Worm (Caenorhabditis elegans): ENCODE measurements around the gene C48B4.7.

The C48B4.7 gene

DNA sequence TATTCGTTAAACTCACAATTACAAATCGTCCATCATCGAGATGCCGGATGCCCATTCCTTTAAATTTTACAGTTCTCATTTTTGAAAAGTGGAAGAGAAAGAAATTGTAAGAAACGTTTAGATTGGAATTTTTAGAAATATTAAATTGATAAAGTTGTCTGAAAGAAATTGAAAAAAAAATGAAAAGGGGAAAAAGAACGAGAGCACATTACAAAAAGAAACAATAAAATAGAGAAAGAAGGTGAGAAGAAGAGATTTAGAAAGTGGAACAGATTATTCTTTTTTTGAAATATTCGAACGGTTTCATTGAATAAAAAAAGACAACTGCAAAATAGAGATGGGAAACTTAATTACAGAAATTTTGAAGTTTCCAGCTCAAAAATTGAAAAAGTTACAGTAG is 1.9 kb upstream of the C48B4.7 start, which contains the start of gene C48B4.8:
Gene C48B4.8 (minus strand): TSS at position 101 of the 400 bp plus-strand sequence.
- TF ChIP-seq pha-4 (GFP tag; IDR thresholded peaks at IDR 0.05) = no peak
- no peak for TF ChIP-seq pha-4 (tag; optimal IDR thresholded peaks at IDR 0.05)
- no peak for TF ChIP-seq hlh-30 (tag; optimal IDR thresholded peaks at IDR 0.05; ENCODE audit: insufficient read depth)
- TF ChIP-seq T26A8.4 (GFP tag; IDR thresholded peaks at IDR 0.05) = no peak
- no peak for TF ChIP-seq F10B5.3 (tag; optimal IDR thresholded peaks at IDR 0.05)
- no peak for TF ChIP-seq rbr-2 (tag; optimal IDR thresholded peaks at IDR 0.05)
- no peak for TF ChIP-seq egl-27 (tag; optimal IDR thresholded peaks at IDR 0.05)
- no peak for TF ChIP-seq Y48G9A.11 (GFP tag; IDR thresholded peaks at IDR 0.05)
- TF ChIP-seq D1046.2 (GFP tag; IDR thresholded peaks at IDR 0.05) = no peak
- no peak for TF ChIP-seq unc-130 (GFP tag; optimal IDR thresholded peaks at IDR 0.05)
- TF ChIP-seq cey-2 (tag; optimal IDR thresholded peaks at IDR 0.05; ENCODE audit: borderline replicate concordance, insufficient read depth) = no peak
- TF ChIP-seq nhr-76 (tag; optimal IDR thresholded peaks at IDR 0.05) = no peak
- TF ChIP-seq lin-38 (GFP tag; IDR thresholded peaks at IDR 0.05) = no peak
- TF ChIP-seq snpc-1.2 (GFP tag; IDR thresholded peaks at IDR 0.05) = no peak
- TF ChIP-seq tra-1 (GFP tag; IDR thresholded peaks at IDR 0.05) = no peak
- TF ChIP-seq skn-1 (tag; optimal IDR thresholded peaks at IDR 0.05) = no peak
- TF ChIP-seq mxl-3 (GFP tag; optimal IDR thresholded peaks at IDR 0.05) = no peak
- no peak for TF ChIP-seq ceh-82 (tag; optimal IDR thresholded peaks at IDR 0.05)

ce11 chrIII:9558463-9558862 is 768 bp downstream of the C48B4.7 start, which contains the start of gene C48B4.6:
Gene C48B4.6 (minus strand): TSS chrIII:9558563.
- TF ChIP-seq madf-9 (GFP tag; conservative IDR thresholded peaks at IDR 0.05) (no peak), zfp-2 (tag; optimal IDR thresholded peaks at IDR 0.05) (no peak), nhr-237 (tag; optimal IDR thresholded peaks at IDR 0.05) (no peak), ama-1 (optimal IDR thresholded peaks at IDR 0.05) (no peak), unc-39 (tag; optimal IDR thresholded peaks at IDR 0.05) (no peak), ceh-82 (tag; optimal IDR thresholded peaks at IDR 0.05) (no peak), mdl-1 (tag; optimal IDR thresholded peaks at IDR 0.05) (no peak), ceh-28 (tag; optimal IDR thresholded peaks at IDR 0.05) (no peak), Y48G9A.11 (GFP tag; IDR thresholded peaks at IDR 0.05) (no peak), php-3 (GFP tag; IDR thresholded peaks at IDR 0.05) (no peak)

DNA sequence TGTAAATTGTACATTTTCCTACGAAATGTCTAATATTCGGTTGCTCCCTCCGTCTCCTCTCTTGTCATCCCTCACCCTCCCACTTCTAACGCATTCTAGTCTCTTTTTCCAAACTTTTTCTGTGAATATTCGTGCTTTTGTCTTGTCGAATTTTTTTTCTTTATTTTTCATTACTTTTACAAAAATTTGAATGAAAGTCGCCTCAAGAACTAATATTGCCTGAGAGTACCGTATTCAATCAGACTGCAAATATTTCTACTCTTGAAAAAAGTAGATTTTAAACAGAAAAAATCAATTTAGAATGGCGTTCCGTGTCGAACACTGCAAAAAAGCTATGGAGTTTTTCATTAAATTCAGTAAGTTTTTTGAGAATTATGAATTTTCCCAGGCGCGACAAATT is 2.9 kb downstream of the C48B4.7 start, which contains the start of gene ZK1098.11:
Gene ZK1098.11 (plus strand): TSS at position 301 of the 400 bp plus-strand sequence.
- TF ChIP-seq skn-1 (tag; optimal IDR thresholded peaks at IDR 0.05) (no peak), ceh-62 (tag; optimal IDR thresholded peaks at IDR 0.05) (no peak), hmg-1.1 (GFP tag; IDR thresholded peaks at IDR 0.05) (no peak)

DNA sequence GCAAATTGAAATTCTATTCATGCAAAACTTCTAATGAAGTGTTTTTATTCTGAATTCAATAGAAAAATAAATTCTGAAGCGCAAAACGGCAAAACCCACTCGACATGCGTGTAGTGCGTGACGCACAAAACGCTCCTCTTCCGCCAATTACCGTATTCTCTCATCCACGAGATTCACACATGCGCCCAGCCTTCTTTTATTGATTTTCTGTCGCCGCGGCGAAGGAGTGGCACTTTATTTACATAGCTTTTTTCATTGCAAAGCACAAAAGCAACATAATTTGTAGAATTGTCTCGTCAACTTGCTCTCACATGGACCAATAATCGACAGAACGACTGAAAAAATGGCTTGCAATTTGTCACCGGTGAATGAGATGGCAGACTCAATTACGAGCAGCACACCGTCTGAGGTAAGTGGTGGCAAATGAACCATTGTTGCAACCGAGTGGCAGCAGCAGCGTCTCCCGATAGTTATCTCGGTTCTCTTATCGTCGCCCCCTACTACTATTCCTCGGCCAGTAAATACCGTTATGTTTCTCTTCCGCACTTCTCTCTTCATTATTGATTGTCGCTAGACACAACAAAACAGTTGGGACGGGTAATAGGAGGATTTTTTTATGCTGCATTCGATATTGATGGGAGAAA is 13.1 kb downstream of the C48B4.7 start, which contains the start of gene unc-16:
Gene unc-16 (plus strand): TSS at position 243 of the 644 bp plus-strand sequence.
- TF ChIP-seq daf-8 (GFP tag; IDR thresholded peaks at IDR 0.05) = no peak
- peak; percentile 36; the same call in 1 of the 2 replicates for TF ChIP-seq ceh-44 (GFP tag; IDR thresholded peaks at IDR 0.05)
- peak; percentile 87 for TF ChIP-seq spr-1 (tag; optimal IDR thresholded peaks at IDR 0.05)
- TF ChIP-seq lin-29 (GFP tag; IDR thresholded peaks at IDR 0.05) = 0 out of 2 replicates have a peak, but pooled peaks have one; percentile 19
- no peak for TF ChIP-seq ztf-11 (tag; optimal IDR thresholded peaks at IDR 0.05)
- no peak for TF ChIP-seq F26F4.8 (GFP tag; conservative IDR thresholded peaks at IDR 0.05)
- TF ChIP-seq attf-4 (tag; optimal IDR thresholded peaks at IDR 0.05) = no peak
- TF ChIP-seq nhr-76 (tag; optimal IDR thresholded peaks at IDR 0.05) = no peak
- no peak for TF ChIP-seq zip-11 (GFP tag; IDR thresholded peaks at IDR 0.05)
- TF ChIP-seq skn-1 (tag; optimal IDR thresholded peaks at IDR 0.05) = no peak
- TF ChIP-seq nhr-6 (tag; optimal IDR thresholded peaks at IDR 0.05) = peak; percentile 70
- TF ChIP-seq nhr-28 (tag; optimal IDR thresholded peaks at IDR 0.05) = peak; percentile 26
- peak; percentile 89 for TF ChIP-seq mxl-3 (GFP tag; optimal IDR thresholded peaks at IDR 0.05)
- no peak for TF ChIP-seq egl-27 (tag; optimal IDR thresholded peaks at IDR 0.05)
- no peak for TF ChIP-seq nhr-41 (GFP tag; IDR thresholded peaks at IDR 0.05)
- TF ChIP-seq duxl-1 (tag; optimal IDR thresholded peaks at IDR 0.05; ENCODE audit: poor library complexity) = peak; percentile 67
- TF ChIP-seq Y75B8A.6 (GFP tag; IDR thresholded peaks at IDR 0.05) = no peak
- TF ChIP-seq F44E2.7 (GFP tag; IDR thresholded peaks at IDR 0.05) = no peak
- TF ChIP-seq ces-1 (GFP tag; optimal IDR thresholded peaks at IDR 0.05) = no peak
- TF ChIP-seq ceh-82 (tag; optimal IDR thresholded peaks at IDR 0.05) = no peak
- peak; percentile 91 for TF ChIP-seq fkh-10 (GFP tag; optimal IDR thresholded peaks at IDR 0.05)
- no peak for TF ChIP-seq snpc-1.2 (GFP tag; IDR thresholded peaks at IDR 0.05)
- TF ChIP-seq jun-1 (tag; optimal IDR thresholded peaks at IDR 0.05) = no peak
- no peak for TF ChIP-seq nhr-237 (tag; optimal IDR thresholded peaks at IDR 0.05)
- TF ChIP-seq mxl-2 (GFP tag; conservative IDR thresholded peaks at IDR 0.05) = peak; percentile 77

Data from whole organism, L4 larva.